Fruit fly (Drosophila melanogaster): ENCODE measurements around the gene spz.

DNA sequence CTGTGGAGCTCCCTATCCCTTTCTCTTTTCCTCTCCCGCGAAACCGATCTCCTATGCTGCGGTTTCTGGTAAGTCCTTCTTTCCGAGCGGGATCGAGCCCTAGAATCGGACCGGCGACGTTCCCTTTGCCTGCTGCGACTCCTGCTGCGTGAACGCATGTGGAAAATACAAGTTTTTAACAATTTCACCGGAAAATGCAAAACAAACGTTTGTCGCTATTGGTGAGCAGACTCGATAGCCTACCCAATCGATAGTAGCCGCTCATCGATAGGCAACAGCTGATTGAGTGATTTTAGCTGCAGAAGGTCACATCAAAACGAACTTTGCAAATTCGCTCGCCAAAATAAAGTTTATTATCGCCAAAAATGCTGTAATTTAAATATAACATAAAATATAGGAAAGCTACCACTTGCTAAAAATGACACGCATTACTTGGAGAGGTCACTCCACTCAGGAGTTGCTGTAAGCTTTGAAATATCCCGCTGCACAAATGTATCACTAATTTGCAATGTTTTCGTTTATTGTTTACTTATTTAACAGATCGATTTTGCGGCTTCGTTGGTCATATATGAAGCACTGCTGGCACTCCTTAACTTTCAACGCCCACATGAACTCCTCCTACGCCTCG lies 46.7 kb upstream of the spz start, which contains the start of the genes CG6066 and CG5880:
- TF ChIP-seq CTCF (optimal IDR thresholded peaks at IDR 0.05) (peak in 1 of 2 experiments; percentile 0), CG8478 (optimal IDR thresholded peaks at IDR 0.05) (no peak)

Measured in S2 (cell line).